Worm (Caenorhabditis elegans) whole organism, mixed stage, embryonic: ENCODE results near the gene C33D9.13.

Experiments
- blmp-1 ChIP-seq: fragments of 150-350 bp; optimal IDR thresholded peaks from 2 replicates; lab custom pipeline; 2014; ENCODE audit warnings: missing biosample characterization, missing genetic modification characterization
- ceh-39 ChIP-seq: fragments of 150-350 bp; optimal IDR thresholded peaks from 2 replicates; lab custom pipeline; 2014; ENCODE audit warnings: missing biosample characterization, missing genetic modification characterization
- elt-3 ChIP-seq: fragments of 150-350 bp; optimal IDR thresholded peaks from 2 replicates; lab custom pipeline; 2014; ENCODE audit warnings: missing biosample characterization, missing genetic modification characterization
- hlh-1 ChIP-seq: fragments of 150-350 bp; optimal IDR thresholded peaks from 2 replicates; lab custom pipeline; 2014; ENCODE audit warnings: missing biosample characterization, missing genetic modification reagents, missing genetic modification characterization
- lin-32 ChIP-seq: fragments of 200-800 bp; sonication (Bioruptor generic); optimal IDR thresholded peaks from 2 replicates; lab custom pipeline; 2018; ENCODE audit warnings: mild to moderate bottlenecking, missing genetic modification characterization, missing compliant biosample characterization
- lsy-2 ChIP-seq: fragments of 150-350 bp; optimal IDR thresholded peaks from 2 replicates; lab custom pipeline; 2014; ENCODE audit warnings: missing biosample characterization, missing genetic modification characterization
- mab-5 ChIP-seq: fragments of 150-350 bp; optimal IDR thresholded peaks from 2 replicates; lab custom pipeline; 2014; ENCODE audit warnings: missing biosample characterization, missing genetic modification characterization
- mep-1 ChIP-seq: fragments of 150-350 bp; optimal IDR thresholded peaks from 2 replicates; lab custom pipeline; 2017; ENCODE audit warnings: missing biosample characterization, missing genetic modification reagents, missing genetic modification characterization, inconsistent platforms
- nhr-12 ChIP-seq: fragments of 150-350 bp; optimal IDR thresholded peaks from 2 replicates; lab custom pipeline; 2014; ENCODE audit warnings: missing biosample characterization, missing genetic modification characterization
- sem-2 ChIP-seq: fragments of 200-800 bp; sonication (Bioruptor generic); optimal IDR thresholded peaks from 2 replicates; lab custom pipeline; 2018; ENCODE audit warnings: mild to moderate bottlenecking, missing genetic modification characterization, missing compliant biosample characterization
- snpc-4 ChIP-seq: fragments of 150-350 bp; optimal IDR thresholded peaks from 2 replicates; lab custom pipeline; 2014; ENCODE audit warnings: missing biosample characterization, missing genetic modification characterization
- unc-62 ChIP-seq: fragments of 150-350 bp; optimal IDR thresholded peaks from 2 replicates; lab custom pipeline; 2014; ENCODE audit warnings: missing biosample characterization, missing genetic modification reagents, missing genetic modification characterization

- TF ChIP-seq ceh-39 (tag; lab: Kevin White, UChicago) = no peak
- no peak for TF ChIP-seq mep-1 (tag; lab: Kevin White, UChicago)
- no peak for TF ChIP-seq unc-62 (GFP tag; lab: Kevin White, UChicago)
- TF ChIP-seq mab-5 (tag; lab: Kevin White, UChicago) = no peak
- no peak for TF ChIP-seq nhr-12 (tag; lab: Kevin White, UChicago)
- no peak for TF ChIP-seq lin-32 (GFP tag; lab: Kevin White, UChicago)
- no peak for TF ChIP-seq snpc-4 (tag; lab: Kevin White, UChicago)
- TF ChIP-seq elt-3 (tag; lab: Kevin White, UChicago) = no peak
- no peak for TF ChIP-seq hlh-1 (tag; lab: Kevin White, UChicago)
- no peak for TF ChIP-seq blmp-1 (tag; lab: Kevin White, UChicago)
- TF ChIP-seq lsy-2 (tag; lab: Kevin White, UChicago) = no peak
- TF ChIP-seq sem-2 = no peak
These were observed 26.5 kb downstream of the C33D9.13 start for ce11 chrIV:8758620-8759019.
